Worm (Caenorhabditis elegans) whole organism, L4 larva: ENCODE data around the gene mdh-1.

Experiments used
- D1046.2 ChIP-seq: fragments of 200-800 bp; sonication (Bioruptor generic); IDR thresholded peaks from 2 replicates; pipeline ENCODE4 v1.3.6; 2022; ENCODE audit warnings: missing genetic modification characterization, missing compliant biosample characterization
- F10B5.3 ChIP-seq: sonication (generic microtip); optimal IDR thresholded peaks from 2 replicates; lab custom pipeline; 2016; ENCODE audit warnings: mild to moderate bottlenecking, missing genetic modification characterization, missing compliant biosample characterization
- F26F4.8 ChIP-seq: fragments of 200-800 bp; sonication (Bioruptor generic); conservative IDR thresholded peaks from 2 replicates; pipeline ENCODE4 v1.3.6; 2022; ENCODE audit warnings: missing genetic modification characterization, missing compliant biosample characterization
- F37D6.2 ChIP-seq: sonication (generic microtip); optimal IDR thresholded peaks from 2 replicates; lab custom pipeline; 2016; ENCODE audit warnings: mild to moderate bottlenecking, missing genetic modification characterization, missing compliant biosample characterization
- F44E2.7 ChIP-seq: fragments of 200-800 bp; sonication (Bioruptor generic); IDR thresholded peaks from 2 replicates; pipeline ENCODE4 v2.1.2; 2022; ENCODE audit warnings: missing genetic modification characterization, missing compliant biosample characterization
- R02D3.7 ChIP-seq: fragments of 150-350 bp; sonication (generic microtip); optimal IDR thresholded peaks from 3 replicates; lab custom pipeline; 2014; ENCODE audit warnings: missing biosample characterization, missing genetic modification characterization
- Y105C5A.15 ChIP-seq: fragments of 200-800 bp; sonication (Bioruptor generic); IDR thresholded peaks from 2 replicates; pipeline ENCODE4 v1.3.6; 2022; ENCODE audit warnings: missing genetic modification characterization, missing compliant biosample characterization
- Y5F2A.4 ChIP-seq: fragments of 200-800 bp; sonication (Bioruptor generic); optimal IDR thresholded peaks from 2 replicates; lab custom pipeline; 2018; ENCODE audit warnings: mild to moderate bottlenecking, missing genetic modification characterization, missing compliant biosample characterization
- Y75B8A.6 ChIP-seq: fragments of 200-800 bp; sonication (Bioruptor generic); IDR thresholded peaks from 2 replicates; pipeline ENCODE4 v1.3.6; 2022; ENCODE audit warnings: missing genetic modification reagents, missing genetic modification characterization, missing compliant biosample characterization
- aly-2 ChIP-seq: sonication (generic microtip); optimal IDR thresholded peaks from 2 replicates; lab custom pipeline; 2018; ENCODE audit warnings: missing biosample characterization, missing genetic modification characterization
- arid-1 ChIP-seq: fragments of 200-800 bp; sonication (Bioruptor generic); conservative IDR thresholded peaks from 2 replicates; pipeline ENCODE4 v1.3.6; 2022; ENCODE audit warnings: missing genetic modification reagents, missing genetic modification characterization, missing compliant biosample characterization
- attf-4 ChIP-seq: sonication (generic microtip); optimal IDR thresholded peaks from 3 replicates; lab custom pipeline; 2017; ENCODE audit warnings: missing biosample characterization, missing genetic modification characterization
- ceh-44 ChIP-seq: fragments of 200-800 bp; sonication (Bioruptor generic); IDR thresholded peaks from 2 replicates; pipeline ENCODE4 v1.3.6; 2022; ENCODE audit warnings: missing genetic modification reagents, missing genetic modification characterization, missing compliant biosample characterization
- ceh-82 ChIP-seq: sonication (generic microtip); optimal IDR thresholded peaks from 2 replicates; lab custom pipeline; 2017; ENCODE audit warnings: missing biosample characterization, missing genetic modification characterization
- ces-1 ChIP-seq: fragments of 150-350 bp; sonication (generic microtip); optimal IDR thresholded peaks from 4 replicates; lab custom pipeline; 2014; ENCODE audit warnings: missing biosample characterization, missing genetic modification reagents, missing genetic modification characterization
- daf-16 ChIP-seq, 3 experiments: sonication (generic microtip); optimal IDR thresholded peaks; 2 replicates each; lab custom pipeline; 2016 to 2017; ENCODE audit warnings: missing genetic modification characterization in 3 of 3, missing genetic modification reagents in 3 of 3, mild to moderate bottlenecking in 2 of 3, missing compliant biosample characterization in 2 of 3, missing biosample characterization in 1 of 3, moderate library complexity in 1 of 3
- dmd-6 ChIP-seq: fragments of 200-800 bp; sonication (Bioruptor generic); IDR thresholded peaks from 2 replicates; pipeline ENCODE4 v1.3.6; 2022; ENCODE audit warnings: missing genetic modification reagents, missing genetic modification characterization, missing compliant biosample characterization
- dpl-1 ChIP-seq: fragments of 150-350 bp; optimal IDR thresholded peaks from 2 replicates; lab custom pipeline; 2014; ENCODE audit warnings: missing biosample characterization, missing genetic modification reagents, missing genetic modification characterization
- duxl-1 ChIP-seq: sonication (generic microtip); optimal IDR thresholded peaks from 2 replicates; lab custom pipeline; 2016; ENCODE audit warnings: mild to moderate bottlenecking, missing genetic modification characterization, moderate library complexity, missing compliant biosample characterization; ENCODE audit not compliant: poor library complexity
- dve-1 ChIP-seq: sonication (generic microtip); optimal IDR thresholded peaks from 2 replicates; lab custom pipeline; 2017; ENCODE audit warnings: antibody characterized with exemption, mild to moderate bottlenecking, missing genetic modification characterization, missing compliant biosample characterization; ENCODE audit not compliant: insufficient read depth
- hlh-11 ChIP-seq: fragments of 200-800 bp; sonication (Bioruptor generic); optimal IDR thresholded peaks from 2 replicates; lab custom pipeline; 2018; ENCODE audit warnings: mild to moderate bottlenecking, missing genetic modification characterization, missing compliant biosample characterization
- hmg-1.1 ChIP-seq: fragments of 200-800 bp; sonication (Bioruptor generic); IDR thresholded peaks from 2 replicates; pipeline ENCODE4 v1.3.6; 2022; ENCODE audit warnings: missing genetic modification reagents, missing genetic modification characterization, missing compliant biosample characterization
- lin-1 ChIP-seq: fragments of 200-800 bp; sonication (Bioruptor generic); IDR thresholded peaks from 2 replicates; pipeline ENCODE4 v1.3.6; 2022; ENCODE audit warnings: missing genetic modification reagents, missing genetic modification characterization, missing compliant biosample characterization
- lin-29 ChIP-seq: fragments of 200-800 bp; sonication (Bioruptor generic); IDR thresholded peaks from 2 replicates; pipeline ENCODE4 v1.3.6; 2022; ENCODE audit warnings: missing genetic modification reagents, missing genetic modification characterization, missing compliant biosample characterization
- lin-38 ChIP-seq: fragments of 200-800 bp; sonication (Bioruptor generic); IDR thresholded peaks from 2 replicates; pipeline ENCODE4 v1.3.6; 2022; ENCODE audit warnings: missing genetic modification reagents, missing genetic modification characterization, missing compliant biosample characterization
- lsy-2 ChIP-seq, 2 experiments: fragments of 150-350 bp in 1 of 2; sonication (generic microtip) in 1 of 2; optimal IDR thresholded peaks; 2 replicates each; lab custom pipeline; 2014 to 2017; ENCODE audit warnings: missing biosample characterization in 2 of 2, missing genetic modification characterization in 2 of 2
- madf-9 ChIP-seq: fragments of 200-800 bp; sonication (Bioruptor generic); conservative IDR thresholded peaks from 2 replicates; pipeline ENCODE4 v1.3.6; 2022; ENCODE audit warnings: missing genetic modification reagents, missing genetic modification characterization, missing compliant biosample characterization
- mdl-1 ChIP-seq, 2 experiments: fragments of 150-350 bp in 1 of 2; sonication (generic microtip) in 1 of 2; optimal IDR thresholded peaks; 2 replicates each; lab custom pipeline; 2014 to 2017; ENCODE audit warnings: missing biosample characterization in 2 of 2, missing genetic modification characterization in 2 of 2
- mep-1 ChIP-seq: fragments of 150-350 bp; sonication (generic microtip); optimal IDR thresholded peaks from 3 replicates; lab custom pipeline; 2014; ENCODE audit warnings: missing biosample characterization, missing genetic modification characterization
- mes-2 ChIP-seq: sonication (generic microtip); optimal IDR thresholded peaks from 2 replicates; lab custom pipeline; 2016; ENCODE audit warnings: missing genotype, mild to moderate bottlenecking, missing genetic modification characterization, missing compliant biosample characterization; ENCODE audit not compliant: poor library complexity, severe bottlenecking
- mxl-2 ChIP-seq: fragments of 200-800 bp; sonication (Bioruptor generic); conservative IDR thresholded peaks from 2 replicates; pipeline ENCODE4 v1.3.6; 2022; ENCODE audit warnings: missing genetic modification reagents, missing genetic modification characterization, missing compliant biosample characterization
- mxl-3 ChIP-seq: fragments of 200-800 bp; sonication (Bioruptor generic); optimal IDR thresholded peaks from 2 replicates; lab custom pipeline; 2018; ENCODE audit warnings: mild to moderate bottlenecking, missing genetic modification characterization, missing compliant biosample characterization
- nhr-10 ChIP-seq: fragments of 150-350 bp; optimal IDR thresholded peaks from 2 replicates; lab custom pipeline; 2014; ENCODE audit warnings: missing biosample characterization, missing genetic modification characterization
- nhr-11 ChIP-seq: fragments of 150-350 bp; optimal IDR thresholded peaks from 2 replicates; lab custom pipeline; 2014; ENCODE audit warnings: missing biosample characterization, missing genetic modification characterization
- nhr-237 ChIP-seq: sonication (generic microtip); optimal IDR thresholded peaks from 2 replicates; lab custom pipeline; 2017; ENCODE audit warnings: missing biosample characterization, missing genetic modification characterization
- nhr-25 ChIP-seq: sonication (generic microtip); optimal IDR thresholded peaks from 2 replicates; lab custom pipeline; 2017; ENCODE audit warnings: missing genetic modification characterization, mild to moderate bottlenecking, missing compliant biosample characterization, antibody characterized with exemption, moderate library complexity, borderline replicate concordance; ENCODE audit not compliant: insufficient read depth
- nhr-42 ChIP-seq: fragments of 200-800 bp; sonication (Bioruptor generic); IDR thresholded peaks from 2 replicates; pipeline ENCODE4 v1.3.6; 2022; ENCODE audit warnings: missing genetic modification characterization, missing compliant biosample characterization
- nhr-48 ChIP-seq: sonication (generic microtip); optimal IDR thresholded peaks from 2 replicates; lab custom pipeline; 2016; ENCODE audit warnings: mild to moderate bottlenecking, missing genetic modification characterization, missing compliant biosample characterization
- nhr-6 ChIP-seq: fragments of 150-350 bp; optimal IDR thresholded peaks from 2 replicates; lab custom pipeline; 2014; ENCODE audit warnings: missing biosample characterization, missing genetic modification characterization
- nhr-76 ChIP-seq: fragments of 150-350 bp; optimal IDR thresholded peaks from 2 replicates; lab custom pipeline; 2014; ENCODE audit warnings: missing biosample characterization, missing genetic modification characterization
- pqm-1 ChIP-seq: sonication (generic microtip); optimal IDR thresholded peaks from 2 replicates; lab custom pipeline; 2017; ENCODE audit warnings: missing biosample characterization, missing genetic modification characterization
- rbr-2 ChIP-seq: sonication (generic microtip); optimal IDR thresholded peaks from 2 replicates; lab custom pipeline; 2016; ENCODE audit warnings: missing genotype, missing genetic modification characterization, missing compliant biosample characterization
- saeg-2 ChIP-seq: fragments of 200-800 bp; sonication (Bioruptor generic); IDR thresholded peaks from 2 replicates; pipeline ENCODE4 v1.3.6; 2022; ENCODE audit warnings: missing genetic modification reagents, missing genetic modification characterization, missing compliant biosample characterization
- sdz-12 ChIP-seq: fragments of 200-800 bp; sonication (Bioruptor generic); optimal IDR thresholded peaks from 2 replicates; lab custom pipeline; 2018; ENCODE audit warnings: mild to moderate bottlenecking, missing genetic modification characterization, missing compliant biosample characterization
- snpc-1.2 ChIP-seq: fragments of 200-800 bp; sonication (Bioruptor generic); IDR thresholded peaks from 2 replicates; pipeline ENCODE4 v1.3.6; 2022; ENCODE audit warnings: missing genetic modification reagents, missing genetic modification characterization, missing compliant biosample characterization
- tag-97 ChIP-seq: fragments of 200-800 bp; sonication (Bioruptor generic); IDR thresholded peaks from 2 replicates; pipeline ENCODE4 v1.3.6; 2022; ENCODE audit warnings: missing genetic modification characterization, missing compliant biosample characterization
- unc-130 ChIP-seq: sonication (generic microtip); optimal IDR thresholded peaks from 2 replicates; lab custom pipeline; 2016; ENCODE audit warnings: missing genetic modification reagents, missing genetic modification characterization, missing compliant biosample characterization
- unc-39 ChIP-seq: sonication (generic microtip); optimal IDR thresholded peaks from 2 replicates; lab custom pipeline; 2017; ENCODE audit warnings: missing biosample characterization, missing genetic modification characterization
- vab-7 ChIP-seq: fragments of 200-800 bp; sonication (Bioruptor generic); IDR thresholded peaks from 2 replicates; pipeline ENCODE4 v1.3.6; 2022; ENCODE audit warnings: missing genetic modification reagents, missing genetic modification characterization, missing compliant biosample characterization
- zfp-3 ChIP-seq: fragments of 200-800 bp; sonication (Bioruptor generic); conservative IDR thresholded peaks from 2 replicates; pipeline ENCODE4 v1.3.6; 2022; ENCODE audit warnings: missing genetic modification reagents, missing genetic modification characterization, missing compliant biosample characterization
- zip-2 ChIP-seq: fragments of 150-350 bp; optimal IDR thresholded peaks from 2 replicates; lab custom pipeline; 2014; ENCODE audit warnings: missing biosample characterization, missing genetic modification characterization
- ztf-7 ChIP-seq: fragments of 150-350 bp; optimal IDR thresholded peaks from 2 replicates; lab custom pipeline; 2014; ENCODE audit warnings: missing biosample characterization, missing genetic modification characterization

The mdh-1 gene

ce11 chrV:6476026-6476425 lies 40.3 kb downstream of the mdh-1 start (continued):
- TF ChIP-seq snpc-1.2 (GFP tag; lab: Robert Waterston, UW) (no peak), lin-29 (no peak), nhr-10 (tag; lab: Kevin White, UChicago) (no peak), lsy-2 (tag; optimal IDR thresholded peaks at IDR 0.05; lab: Kevin White, UChicago) (no peak), rbr-2 (no peak), pqm-1 (tag; lab: Kevin White, UChicago) (peak; percentile 90), Y105C5A.15 (GFP tag; lab: Robert Waterston, UW) (no peak), zfp-3 (GFP tag; lab: Robert Waterston, UW) (no peak), D1046.2 (no peak), mdl-1 (tag; optimal IDR thresholded peaks at IDR 0.05; lab: Kevin White, UChicago) (no peak), lin-1 (GFP tag; lab: Robert Waterston, UW) (peak; percentile 46; the same call in 1 of the 2 replicates), F10B5.3 (no peak), nhr-11 (tag; lab: Kevin White, UChicago) (no peak), unc-39 (tag; lab: Kevin White, UChicago) (no peak), hmg-1.1 (GFP tag; lab: Robert Waterston, UW) (no peak), nhr-48 (tag; lab: Kevin White, UChicago) (no peak), aly-2 (tag; lab: Kevin White, UChicago) (no peak), mxl-3 (GFP tag; lab: Kevin White, UChicago) (no peak), ceh-44 (GFP tag; lab: Robert Waterston, UW) (no peak), F26F4.8 (GFP tag; lab: Robert Waterston, UW) (no peak), vab-7 (no peak), nhr-76 (tag; lab: Kevin White, UChicago) (no peak), arid-1 (GFP tag; lab: Robert Waterston, UW) (no peak), daf-16 (GFP tag; optimal IDR thresholded peaks at IDR 0.05; lab: Kevin White, UChicago) (no peak), daf-16 (tag; optimal IDR thresholded peaks at IDR 0.05; lab: Kevin White, UChicago) (peak; percentile 77), hlh-11 (tag; lab: Kevin White, UChicago) (peak; percentile 61), R02D3.7 (no peak), dve-1 (peak; percentile 83), F37D6.2 (no peak), dpl-1 (GFP tag; lab: Kevin White, UChicago) (peak; percentile 36), attf-4 (tag; lab: Kevin White, UChicago) (no peak), F44E2.7 (GFP tag; lab: Robert Waterston, UW) (no peak), nhr-237 (no peak), ztf-7 (tag; lab: Kevin White, UChicago) (no peak), madf-9 (no peak), Y75B8A.6 (no peak), zip-2 (no peak), ces-1 (GFP tag; lab: Kevin White, UChicago) (no peak), ceh-82 (tag; lab: Kevin White, UChicago) (no peak), lin-38 (GFP tag; lab: Robert Waterston, UW) (no peak), sdz-12 (GFP tag; lab: Kevin White, UChicago) (no peak), mep-1 (peak; percentile 18), nhr-25 (tag; lab: Kevin White, UChicago) (no peak), duxl-1 (tag; lab: Kevin White, UChicago) (no peak), nhr-42 (no peak), mxl-2 (GFP tag; lab: Robert Waterston, UW) (no peak), saeg-2 (GFP tag; lab: Robert Waterston, UW) (no peak), tag-97 (GFP tag; lab: Robert Waterston, UW) (no peak), unc-130 (GFP tag; lab: Kevin White, UChicago) (no peak), nhr-6 (tag; lab: Kevin White, UChicago) (no peak), mes-2 (tag; lab: Kevin White, UChicago) (no peak), dmd-6 (GFP tag; lab: Robert Waterston, UW) (peak; percentile 60), Y5F2A.4 (GFP tag; lab: Kevin White, UChicago) (no peak)
